Worm (Caenorhabditis elegans) whole organism, L2 larva: Measurements from ENCODE around the gene sru-12.

ENCODE experiments used
- C34F6.9 ChIP-seq: fragments of 150-350 bp; optimal IDR thresholded peaks from 2 replicates; lab custom pipeline; 2014; ENCODE audit warnings: missing biosample characterization, missing genetic modification characterization
- F13H6.1 ChIP-seq: sonication (generic microtip); optimal IDR thresholded peaks from 2 replicates; lab custom pipeline; 2016; ENCODE audit warnings: missing genetic modification characterization, missing compliant biosample characterization
- R02D3.7 ChIP-seq: fragments of 150-350 bp; optimal IDR thresholded peaks from 2 replicates; lab custom pipeline; 2014; ENCODE audit warnings: missing biosample characterization, missing genetic modification characterization
- Y55F3AM.14 ChIP-seq: fragments of 200-800 bp; sonication (Bioruptor generic); optimal IDR thresholded peaks from 2 replicates; lab custom pipeline; 2018; ENCODE audit warnings: mild to moderate bottlenecking, missing genetic modification characterization, missing compliant biosample characterization
- ZK546.5 ChIP-seq: sonication (generic microtip); optimal IDR thresholded peaks from 2 replicates; lab custom pipeline; 2017; ENCODE audit warnings: missing biosample characterization, missing genetic modification characterization
- ama-1 ChIP-seq: fragments of 150-350 bp; optimal IDR thresholded peaks from 2 replicates; lab custom pipeline; 2018; ENCODE audit warnings: inconsistent platforms
- ceh-16 ChIP-seq: fragments of 150-350 bp; optimal IDR thresholded peaks from 2 replicates; lab custom pipeline; 2014; ENCODE audit warnings: missing biosample characterization, missing genetic modification characterization
- ceh-82 ChIP-seq: fragments of 150-350 bp; optimal IDR thresholded peaks from 2 replicates; lab custom pipeline; 2014; ENCODE audit warnings: missing biosample characterization, missing genetic modification characterization
- crh-2 ChIP-seq: sonication (generic microtip); optimal IDR thresholded peaks from 2 replicates; lab custom pipeline; 2017; ENCODE audit warnings: missing biosample characterization, missing genetic modification characterization
- dmd-4 ChIP-seq: sonication (generic microtip); optimal IDR thresholded peaks from 2 replicates; lab custom pipeline; 2017; ENCODE audit warnings: missing biosample characterization, missing genetic modification characterization
- egl-27 ChIP-seq: sonication (generic microtip); optimal IDR thresholded peaks from 3 replicates; lab custom pipeline; 2017; ENCODE audit warnings: missing biosample characterization, missing genetic modification reagents, missing genetic modification characterization
- fos-1 ChIP-seq: fragments of 150-350 bp; optimal IDR thresholded peaks from 2 replicates; lab custom pipeline; 2014; ENCODE audit warnings: missing biosample characterization, missing genetic modification characterization
- lin-11 ChIP-seq: fragments of 150-350 bp; sonication (generic microtip); optimal IDR thresholded peaks from 2 replicates; lab custom pipeline; 2014; ENCODE audit warnings: missing biosample characterization, missing genetic modification characterization, inconsistent platforms, mixed read lengths
- lin-39 ChIP-seq: fragments of 150-350 bp; optimal IDR thresholded peaks from 2 replicates; lab custom pipeline; 2014; ENCODE audit warnings: missing biosample characterization, missing genetic modification reagents, missing genetic modification characterization
- lsy-2 ChIP-seq, 2 experiments: fragments of 150-350 bp in 1 of 2; sonication (generic microtip) in 1 of 2; optimal IDR thresholded peaks; 2 replicates each; lab custom pipeline; 2014 to 2017; ENCODE audit warnings: missing biosample characterization in 2 of 2, missing genetic modification characterization in 2 of 2
- mab-5 ChIP-seq: fragments of 150-350 bp; optimal IDR thresholded peaks from 2 replicates; lab custom pipeline; 2014; ENCODE audit warnings: missing biosample characterization, missing genetic modification characterization
- mdl-1 ChIP-seq, 2 experiments: fragments of 150-350 bp in 1 of 2; sonication (generic microtip) in 1 of 2; optimal IDR thresholded peaks; 2 replicates each; lab custom pipeline; 2017; ENCODE audit warnings: missing biosample characterization in 2 of 2, missing genetic modification characterization in 2 of 2
- nhr-10 ChIP-seq: sonication (generic microtip); optimal IDR thresholded peaks from 2 replicates; lab custom pipeline; 2017; ENCODE audit warnings: missing biosample characterization, missing genetic modification characterization
- nhr-12 ChIP-seq: fragments of 150-350 bp; optimal IDR thresholded peaks from 2 replicates; lab custom pipeline; 2014; ENCODE audit warnings: missing biosample characterization, missing genetic modification characterization
- nhr-129 ChIP-seq: fragments of 150-350 bp; optimal IDR thresholded peaks from 2 replicates; lab custom pipeline; 2014; ENCODE audit warnings: missing biosample characterization, missing genetic modification characterization
- nhr-21 ChIP-seq: fragments of 150-350 bp; optimal IDR thresholded peaks from 2 replicates; lab custom pipeline; 2014; ENCODE audit warnings: missing biosample characterization, missing genetic modification characterization
- nhr-23 ChIP-seq: fragments of 150-350 bp; optimal IDR thresholded peaks from 2 replicates; lab custom pipeline; 2014; ENCODE audit warnings: missing biosample characterization, missing genetic modification reagents, missing genetic modification characterization
- nhr-237 ChIP-seq: fragments of 150-350 bp; optimal IDR thresholded peaks from 2 replicates; lab custom pipeline; 2014; ENCODE audit warnings: missing biosample characterization, missing genetic modification characterization
- nhr-25 ChIP-seq: fragments of 150-350 bp; sonication (generic microtip); optimal IDR thresholded peaks from 3 replicates; lab custom pipeline; 2014; ENCODE audit warnings: missing biosample characterization, missing genetic modification characterization
- nhr-6 ChIP-seq: fragments of 150-350 bp; optimal IDR thresholded peaks from 2 replicates; lab custom pipeline; 2014; ENCODE audit warnings: missing biosample characterization, missing genetic modification characterization
- nhr-77 ChIP-seq: fragments of 150-350 bp; optimal IDR thresholded peaks from 2 replicates; lab custom pipeline; 2014; ENCODE audit warnings: missing biosample characterization, missing genetic modification characterization
- skn-1 ChIP-seq: sonication (generic microtip); optimal IDR thresholded peaks from 2 replicates; lab custom pipeline; 2017; ENCODE audit warnings: missing biosample characterization, missing genetic modification characterization
- sma-9 ChIP-seq, 2 experiments: fragments of 150-350 bp in 1 of 2; sonication (generic microtip) in 1 of 2; optimal IDR thresholded peaks; 2 replicates each; lab custom pipeline; 2014 to 2016; ENCODE audit warnings: missing genetic modification characterization in 2 of 2, mild to moderate bottlenecking in 1 of 2, missing biosample characterization in 1 of 2, missing compliant biosample characterization in 1 of 2, missing genetic modification reagents in 1 of 2, moderate library complexity in 1 of 2
- snpc-4 ChIP-seq: fragments of 150-350 bp; optimal IDR thresholded peaks from 2 replicates; lab custom pipeline; 2014; ENCODE audit warnings: missing biosample characterization, missing genetic modification characterization
- unc-39 ChIP-seq: fragments of 150-350 bp; optimal IDR thresholded peaks from 2 replicates; lab custom pipeline; 2014; ENCODE audit warnings: missing biosample characterization, missing genetic modification characterization
- zag-1 ChIP-seq: fragments of 150-350 bp; optimal IDR thresholded peaks from 2 replicates; lab custom pipeline; 2014; ENCODE audit warnings: missing biosample characterization, missing genetic modification characterization
- ztf-4 ChIP-seq: fragments of 150-350 bp; optimal IDR thresholded peaks from 2 replicates; lab custom pipeline; 2014; ENCODE audit warnings: missing biosample characterization, missing genetic modification characterization

The sru-12 gene

DNA sequence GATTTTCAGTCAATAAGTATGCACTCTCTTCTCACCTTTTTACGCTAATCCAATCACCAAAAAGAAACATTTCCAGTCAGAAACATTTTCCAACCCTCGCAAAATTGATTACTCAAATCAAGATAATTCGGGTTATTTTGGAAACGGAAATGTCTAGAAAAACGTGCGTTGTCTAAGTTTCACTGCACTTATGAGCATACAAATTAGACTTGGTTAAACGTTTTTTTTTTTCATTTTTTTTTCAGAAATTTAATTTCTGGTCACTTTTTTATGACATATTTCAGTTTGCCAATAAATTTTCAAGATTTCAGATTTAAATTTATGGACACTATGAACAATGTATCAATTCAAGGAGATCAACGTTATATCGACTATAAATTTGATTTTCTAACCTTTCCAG is at the start of gene sru-12:
Gene sru-12 (plus strand): TSS at position 301 of the 400 bp plus-strand sequence.
- TF ChIP-seq ceh-82 (tag; lab: Kevin White, UChicago) = no peak
- no peak for TF ChIP-seq nhr-23 (tag; lab: Kevin White, UChicago)
- TF ChIP-seq zag-1 (tag; lab: Kevin White, UChicago) = no peak
- TF ChIP-seq nhr-237 = no peak
- no peak for TF ChIP-seq nhr-10 (tag; lab: Kevin White, UChicago)
- no peak for TF ChIP-seq nhr-21 (tag; lab: Kevin White, UChicago)
- TF ChIP-seq sma-9 (GFP tag; optimal IDR thresholded peaks at IDR 0.05; lab: Kevin White, UChicago) = no peak
- TF ChIP-seq sma-9 (tag; optimal IDR thresholded peaks at IDR 0.05; lab: Kevin White, UChicago) = no peak
- TF ChIP-seq egl-27 (tag; lab: Kevin White, UChicago) = no peak
- no peak for TF ChIP-seq ztf-4
- TF ChIP-seq ceh-16 (tag; lab: Kevin White, UChicago) = no peak
- no peak for TF ChIP-seq snpc-4 (tag; lab: Kevin White, UChicago)
- no peak for TF ChIP-seq nhr-6 (tag; lab: Kevin White, UChicago)
- TF ChIP-seq nhr-77 (tag; lab: Kevin White, UChicago) = no peak
- no peak for TF ChIP-seq mab-5 (tag; lab: Kevin White, UChicago)
- TF ChIP-seq unc-39 (tag; lab: Kevin White, UChicago) = no peak

DNA sequence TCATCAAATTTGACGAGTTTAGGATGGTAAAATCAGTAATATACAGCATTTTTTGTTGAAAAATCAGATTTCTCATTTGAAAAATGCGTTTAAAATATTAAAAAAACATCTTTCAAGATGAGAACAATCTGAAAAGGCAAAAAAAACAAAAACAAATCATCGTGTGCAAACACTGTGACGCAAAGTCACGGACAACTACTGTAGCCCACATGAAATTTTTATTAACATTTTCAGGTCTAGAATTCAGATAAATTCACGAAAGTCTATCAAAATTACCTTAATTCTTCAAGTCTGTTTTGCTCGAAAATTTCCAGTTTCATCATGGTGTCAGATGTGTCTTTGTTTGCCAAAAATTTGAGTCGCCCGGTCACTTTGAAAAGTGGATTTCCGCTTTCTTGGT is 44.1 kb upstream of the sru-12 start:
- TF ChIP-seq mab-5 (tag; lab: Kevin White, UChicago) (no peak), lsy-2 (tag; optimal IDR thresholded peaks at IDR 0.05; lab: Kevin White, UChicago) (peak; percentile 5 to 84)

DNA sequence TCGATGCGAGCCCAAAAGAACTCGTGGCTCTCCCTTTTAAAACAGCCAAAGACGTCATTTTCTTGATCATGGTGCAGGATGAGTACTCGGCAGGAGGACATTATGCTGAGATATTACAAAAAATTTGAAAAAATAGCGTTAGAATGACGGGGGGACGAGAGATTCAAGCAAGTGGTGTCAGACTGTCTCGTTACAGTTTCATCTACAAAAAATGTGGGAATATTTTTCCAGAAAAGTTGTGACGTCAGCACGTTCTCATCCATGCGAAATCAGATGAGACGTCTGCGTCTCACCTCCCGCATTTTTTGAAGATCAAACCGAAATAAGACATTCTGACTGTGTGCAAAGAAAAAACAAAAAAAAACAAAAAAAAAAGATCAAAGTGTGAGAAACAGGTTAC is 42.8 kb upstream of the sru-12 start, which contains the start of gene rsd-2:
Gene rsd-2 (minus strand): TSS at position 101 of the 400 bp plus-strand sequence.
- TF ChIP-seq sma-9 (GFP tag; optimal IDR thresholded peaks at IDR 0.05; lab: Kevin White, UChicago) (no peak), sma-9 (tag; optimal IDR thresholded peaks at IDR 0.05; lab: Kevin White, UChicago) (no peak), ztf-4 (no peak), lin-39 (tag; lab: Kevin White, UChicago) (no peak), nhr-21 (tag; lab: Kevin White, UChicago) (no peak), nhr-77 (tag; lab: Kevin White, UChicago) (no peak), Y55F3AM.14 (GFP tag; lab: Kevin White, UChicago) (no peak), nhr-10 (tag; lab: Kevin White, UChicago) (no peak), ZK546.5 (tag; lab: Kevin White, UChicago) (no peak), skn-1 (tag; lab: Kevin White, UChicago) (no peak), C34F6.9 (tag; lab: Kevin White, UChicago) (no peak), lin-11 (tag; lab: Kevin White, UChicago) (no peak), F13H6.1 (tag; lab: Kevin White, UChicago) (no peak), mdl-1 (tag; optimal IDR thresholded peaks at IDR 0.05; lab: Kevin White, UChicago) (no peak)

DNA sequence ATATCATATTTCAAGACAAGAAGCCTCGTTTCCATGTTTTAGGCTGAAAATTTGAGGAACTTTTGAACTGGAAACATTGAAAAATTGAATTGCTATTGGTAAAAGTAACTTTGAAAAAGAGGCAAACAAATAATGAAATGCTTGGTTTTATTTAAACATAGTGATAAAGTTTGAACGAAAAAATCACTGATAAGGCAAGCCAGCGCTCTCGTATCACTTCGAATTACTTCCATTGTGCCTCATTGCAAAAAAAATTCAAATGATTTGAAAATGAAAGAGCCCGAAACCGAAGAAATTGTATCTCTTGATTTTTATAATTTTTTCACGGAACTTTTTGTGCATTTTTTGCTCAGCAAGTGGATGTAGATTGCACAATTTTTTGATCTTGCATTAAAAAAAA is 34.8 kb upstream of the sru-12 start, which contains the start of gene F52G2.3:
Gene F52G2.3 (minus strand): TSS at position 43 of the 400 bp plus-strand sequence.
- TF ChIP-seq ZK546.5 (tag; lab: Kevin White, UChicago) = no peak
- TF ChIP-seq fos-1 = peak; percentile 65

DNA sequence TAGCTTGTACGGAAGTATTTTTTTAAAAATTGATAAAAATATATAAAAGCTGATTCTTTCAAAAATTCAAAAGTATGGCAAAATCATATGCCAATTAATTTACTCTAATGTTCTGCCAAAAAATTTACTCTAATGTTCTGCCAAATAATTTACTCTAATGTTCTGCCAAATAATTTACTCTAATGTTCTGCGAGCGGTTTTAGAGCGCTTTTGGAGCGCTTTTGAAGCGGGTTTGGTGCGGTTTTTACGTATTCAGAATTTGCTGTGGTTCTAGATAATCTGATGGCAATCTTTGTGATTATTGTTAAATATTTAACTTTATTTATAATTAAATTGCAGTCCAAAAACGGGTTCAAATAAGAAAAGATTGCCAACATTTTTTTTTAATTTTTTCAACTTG is 33.7 kb upstream of the sru-12 start:
- TF ChIP-seq nhr-12 (tag; lab: Kevin White, UChicago) (no peak), Y55F3AM.14 (GFP tag; lab: Kevin White, UChicago) (no peak), ztf-4 (no peak), nhr-10 (tag; lab: Kevin White, UChicago) (no peak), ama-1 (lab: Kevin White, UChicago) (no peak), C34F6.9 (tag; lab: Kevin White, UChicago) (no peak), dmd-4 (tag; lab: Kevin White, UChicago) (no peak), lsy-2 (tag; optimal IDR thresholded peaks at IDR 0.05; lab: Kevin White, UChicago) (no peak), skn-1 (tag; lab: Kevin White, UChicago) (no peak), nhr-77 (tag; lab: Kevin White, UChicago) (no peak), crh-2 (tag; lab: Kevin White, UChicago) (no peak), nhr-25 (tag; lab: Kevin White, UChicago) (no peak), nhr-129 (tag; lab: Kevin White, UChicago) (no peak), R02D3.7 (tag; lab: Kevin White, UChicago) (no peak), mab-5 (tag; lab: Kevin White, UChicago) (no peak), F13H6.1 (tag; lab: Kevin White, UChicago) (no peak)
